Fruit fly (Drosophila melanogaster): Measurements from ENCODE around the gene jdp.

DNA sequence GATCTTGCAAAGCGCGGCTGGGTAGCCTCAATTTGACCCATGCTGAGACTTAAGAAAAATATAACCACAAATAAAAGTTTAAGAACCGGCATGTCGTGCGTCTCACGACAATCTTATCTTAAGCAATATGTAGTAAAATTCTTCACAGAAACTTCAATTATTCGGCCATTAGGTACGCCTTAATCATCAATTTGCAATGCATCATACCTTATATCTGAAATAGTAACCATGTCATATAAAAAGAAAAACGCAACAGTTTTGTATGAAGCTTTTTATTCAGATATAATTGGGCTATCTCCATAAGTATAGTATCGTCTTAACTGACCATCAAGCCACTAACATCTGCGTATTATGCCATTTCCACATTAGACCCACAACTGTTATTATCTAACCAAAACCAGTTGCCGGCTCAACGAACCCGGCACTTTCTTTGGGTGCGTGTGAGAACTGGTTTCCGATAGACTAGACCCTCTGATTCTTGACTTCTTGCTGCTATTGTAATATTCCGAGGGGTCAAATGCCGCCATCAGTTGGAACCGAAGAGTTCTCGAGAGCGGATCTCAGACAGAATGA is 12.5 kb downstream of the jdp start, which contains the start of the genes CG31524 and CG9698:
- TF ChIP-seq CG14655 (GFP tag; optimal IDR thresholded peaks at IDR 0.05) (no peak), CG4496 (GFP tag; IDR thresholded peaks at IDR 0.05) (no peak), CG8301 (tag; optimal IDR thresholded peaks at IDR 0.05) (no peak), EcR (GFP tag; optimal IDR thresholded peaks at IDR 0.05) (no peak), D1 (tag; optimal IDR thresholded peaks at IDR 0.05) (no peak), CG15710 (tag; optimal IDR thresholded peaks at IDR 0.05) (no peak), CG9948 (tag; optimal IDR thresholded peaks at IDR 0.05) (no peak), CG32121 (GFP tag; IDR thresholded peaks at IDR 0.05) (no peak)
